Fruit fly (Drosophila melanogaster): ENCODE data around the gene CG11755.

Gene CG11755

DNA sequence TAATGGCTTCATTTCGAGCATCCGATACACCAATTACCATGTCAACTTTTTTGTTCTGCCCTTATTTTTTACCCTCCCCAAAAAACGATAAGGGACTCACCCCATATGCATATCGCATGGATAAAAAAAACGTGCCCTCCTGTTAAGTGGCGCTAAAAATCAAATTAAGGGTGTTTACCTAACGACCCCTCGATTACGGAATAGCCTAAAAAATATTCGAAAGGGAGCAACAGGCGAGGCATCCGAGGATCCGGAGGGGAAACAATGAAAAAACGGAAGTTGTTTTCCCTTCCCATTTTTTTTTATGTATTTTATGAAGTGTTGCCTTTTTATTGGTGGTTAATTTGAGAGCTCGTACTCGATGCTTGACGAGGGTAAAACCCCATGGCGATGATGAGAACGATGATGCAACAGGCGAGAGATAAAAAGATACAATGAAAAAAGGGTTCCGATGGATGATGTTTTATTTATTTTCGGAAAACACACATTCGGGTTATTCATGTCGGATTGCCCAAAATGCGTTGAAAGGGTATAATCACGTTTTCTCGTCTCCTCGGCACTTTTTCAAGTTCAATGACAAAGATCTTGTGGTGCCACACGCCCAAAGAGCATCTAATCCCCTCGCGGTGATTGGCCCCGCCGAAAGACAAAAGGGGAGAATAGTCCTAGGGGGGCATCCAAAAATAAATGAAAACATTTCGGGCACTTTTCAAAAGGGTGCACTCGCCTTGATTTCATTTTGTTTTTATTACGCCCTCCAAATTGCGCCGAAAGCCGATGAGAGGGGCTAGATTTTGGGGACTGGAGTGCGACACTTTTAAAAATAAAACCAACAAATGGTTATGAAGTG is 7.8 kb downstream of the CG11755 start, which contains the start of gene CG44227 (continued):
- TF ChIP-seq tll (GFP tag; optimal IDR thresholded peaks at IDR 0.05) (peak in 1 of 2 experiments; percentile 26), CG3065 (GFP tag; optimal IDR thresholded peaks at IDR 0.05) (no peak), NC2β (GFP tag; optimal IDR thresholded peaks at IDR 0.05) (no peak), scrt (GFP tag; optimal IDR thresholded peaks at IDR 0.05) (peak; percentile 80), Med (GFP tag) (no peak), onecut (GFP tag; IDR thresholded peaks at IDR 0.05) (no peak), CG16779 (GFP tag; IDR thresholded peaks at IDR 0.05) (no peak), wdn (GFP tag; IDR thresholded peaks at IDR 0.05) (no peak), dan (GFP tag; IDR thresholded peaks at IDR 0.05) (no peak), odd (GFP tag; optimal IDR thresholded peaks at IDR 0.05) (no peak), dmrt99B (tag; optimal IDR thresholded peaks at IDR 0.05) (no peak), CG2889 (GFP tag; IDR thresholded peaks at IDR 0.05) (no peak), CG18619 (GFP tag; optimal IDR thresholded peaks at IDR 0.05) (no peak), disco-r (GFP tag; optimal IDR thresholded peaks at IDR 0.05) (no peak), CG17912 (GFP tag; optimal IDR thresholded peaks at IDR 0.05) (no peak), grn (GFP tag; optimal IDR thresholded peaks at IDR 0.05) (peak; percentile 3), rib (GFP tag; IDR thresholded peaks at IDR 0.05) (no peak), sens-2 (GFP tag; IDR thresholded peaks at IDR 0.05) (no peak), CG14965 (GFP tag; optimal IDR thresholded peaks at IDR 0.05; ENCODE audit: borderline replicate concordance) (no peak), CG3163 (GFP tag; optimal IDR thresholded peaks at IDR 0.05) (no peak), CG15514 (GFP tag; optimal IDR thresholded peaks at IDR 0.05) (no peak), gsb-n (tag; optimal IDR thresholded peaks at IDR 0.05) (peak; percentile 47), Opbp (GFP tag; IDR thresholded peaks at IDR 0.05; ENCODE audit: partially characterized antibody) (no peak), Six4 (GFP tag; optimal IDR thresholded peaks at IDR 0.05) (no peak), CG10959 (GFP tag; IDR thresholded peaks at IDR 0.05) (no peak), dm (GFP tag; optimal IDR thresholded peaks at IDR 0.05) (no peak), Ets97D (GFP tag; optimal IDR thresholded peaks at IDR 0.05) (no peak), dati (GFP tag; IDR thresholded peaks at IDR 0.05) (no peak), CG1647 (GFP tag; optimal IDR thresholded peaks at IDR 0.05) (no peak), nom (GFP tag; optimal IDR thresholded peaks at IDR 0.05) (no peak), HLHmδ (GFP tag; optimal IDR thresholded peaks at IDR 0.05) (no peak), vvl (GFP tag; IDR thresholded peaks at IDR 0.05) (no peak), CG9437 (GFP tag; optimal IDR thresholded peaks at IDR 0.05) (no peak), CG12236 (GFP tag; optimal IDR thresholded peaks at IDR 0.05) (no peak), pum (GFP tag; optimal IDR thresholded peaks at IDR 0.05) (no peak), mirr (GFP tag; optimal IDR thresholded peaks at IDR 0.05) (no peak), bsh (GFP tag; optimal IDR thresholded peaks at IDR 0.05) (no peak), CG10274 (GFP tag; optimal IDR thresholded peaks at IDR 0.05) (no peak), CG14441 (GFP tag; IDR thresholded peaks at IDR 0.05) (no peak), kni (GFP tag; optimal IDR thresholded peaks at IDR 0.05) (no peak), yki (optimal IDR thresholded peaks at IDR 0.05) (no peak), CG32772 (GFP tag; IDR thresholded peaks at IDR 0.05) (no peak), CG13287 (GFP tag; IDR thresholded peaks at IDR 0.05; ENCODE audit: partially characterized antibody) (no peak), chm (GFP tag; IDR thresholded peaks at IDR 0.05) (no peak), Abd-B (GFP tag; optimal IDR thresholded peaks at IDR 0.05) (no peak), CG14050 (GFP tag; IDR thresholded peaks at IDR 0.05) (no peak), eyg (GFP tag; optimal IDR thresholded peaks at IDR 0.05) (no peak), CG15269 (tag; optimal IDR thresholded peaks at IDR 0.05) (no peak), CG1529 (GFP tag; optimal IDR thresholded peaks at IDR 0.05) (no peak), Max (GFP tag; optimal IDR thresholded peaks at IDR 0.05) (no peak)

Data from whole organism, embryonic.